Fruit fly (Drosophila melanogaster) whole organism, pupa: ENCODE measurements around the gene swa.
A peak's percentile ranks its signal among the peaks of the same experiment; 100 is the strongest.

Experiments
- CG10348 ChIP-seq: fragments of 200-800 bp; sonication (Bioruptor generic); IDR thresholded peaks from 2 replicates; pipeline ENCODE4 v1.3.6; 2022; ENCODE audit warnings: missing biosample characterization, missing genetic modification characterization
- CG12605 ChIP-seq: fragments of 200-800 bp; sonication (Bioruptor generic); IDR thresholded peaks from 2 replicates; pipeline ENCODE4 v1.3.6; 2022; ENCODE audit warnings: missing biosample characterization, missing genetic modification characterization
- CG13204 ChIP-seq: fragments of 200-800 bp; sonication (Bioruptor generic); optimal IDR thresholded peaks from 2 replicates; lab custom pipeline; 2018; ENCODE audit warnings: missing biosample characterization, mild to moderate bottlenecking, missing genetic modification characterization, moderate library complexity
- CG14655 ChIP-seq: fragments of 200-800 bp; sonication (Bioruptor generic); optimal IDR thresholded peaks from 3 replicates; lab custom pipeline; 2017; ENCODE audit warnings: mild to moderate bottlenecking, missing biosample characterization, missing genetic modification reagents, missing genetic modification characterization
- CG15710 ChIP-seq: fragments of 200-800 bp; sonication (Bioruptor generic); optimal IDR thresholded peaks from 2 replicates; lab custom pipeline; 2018; ENCODE audit warnings: missing biosample characterization, mild to moderate bottlenecking, missing genetic modification characterization, moderate library complexity
- CG17806 ChIP-seq: fragments of 200-800 bp; sonication (Bioruptor generic); optimal IDR thresholded peaks from 2 replicates; lab custom pipeline; 2018; ENCODE audit warnings: missing biosample characterization, mild to moderate bottlenecking, missing genetic modification characterization, moderate library complexity
- CG32121 ChIP-seq: fragments of 200-800 bp; sonication (Bioruptor generic); IDR thresholded peaks from 2 replicates; pipeline ENCODE4 v1.3.6; 2022; ENCODE audit warnings: missing biosample characterization, missing genetic modification characterization
- CG34367 ChIP-seq: fragments of 200-800 bp; sonication (Bioruptor generic); optimal IDR thresholded peaks from 2 replicates; lab custom pipeline; 2018; ENCODE audit warnings: missing biosample characterization, mild to moderate bottlenecking, missing genetic modification characterization
- CG4496 ChIP-seq: fragments of 200-800 bp; sonication (Bioruptor generic); IDR thresholded peaks from 3 replicates; pipeline ENCODE4 v1.3.6; 2022; ENCODE audit warnings: missing biosample characterization, missing genetic modification characterization
- CG8159 ChIP-seq: fragments of 200-800 bp; sonication (Bioruptor generic); optimal IDR thresholded peaks from 3 replicates; lab custom pipeline; 2018; ENCODE audit warnings: missing biosample characterization, mild to moderate bottlenecking, missing genetic modification characterization, moderate library complexity
- CG8301 ChIP-seq: fragments of 200-800 bp; sonication (Bioruptor generic); optimal IDR thresholded peaks from 2 replicates; lab custom pipeline; 2018; ENCODE audit warnings: missing biosample characterization, mild to moderate bottlenecking, missing genetic modification characterization
- CG9948 ChIP-seq: fragments of 200-800 bp; sonication (Bioruptor generic); optimal IDR thresholded peaks from 2 replicates; lab custom pipeline; 2018; ENCODE audit warnings: missing biosample characterization, mild to moderate bottlenecking, missing genetic modification characterization, moderate library complexity
- D1 ChIP-seq: fragments of 200-800 bp; sonication (Bioruptor generic); optimal IDR thresholded peaks from 2 replicates; lab custom pipeline; 2018; ENCODE audit warnings: missing biosample characterization, mild to moderate bottlenecking, missing genetic modification characterization, moderate library complexity
- EcR ChIP-seq: fragments of 200-800 bp; sonication (Bioruptor generic); optimal IDR thresholded peaks from 3 replicates; lab custom pipeline; 2019; ENCODE audit warnings: missing biosample characterization, missing genetic modification characterization, mild to moderate bottlenecking, moderate library complexity, missing genetic modification reagents
- Ets98B ChIP-seq: fragments of 200-800 bp; sonication (Bioruptor generic); IDR thresholded peaks from 2 replicates; pipeline ENCODE4 v1.3.6; 2022; ENCODE audit warnings: missing biosample characterization, missing genetic modification characterization
- Pif1A ChIP-seq: fragments of 200-800 bp; sonication (Bioruptor generic); optimal IDR thresholded peaks from 3 replicates; lab custom pipeline; 2016; ENCODE audit warnings: missing biosample characterization, missing genetic modification characterization
- Pif1B ChIP-seq: fragments of 200-800 bp; sonication (Bioruptor generic); optimal IDR thresholded peaks from 3 replicates; lab custom pipeline; 2016; ENCODE audit warnings: missing biosample characterization, missing genetic modification characterization
- Snoo ChIP-seq: fragments of 200-800 bp; sonication (Bioruptor generic); optimal IDR thresholded peaks from 3 replicates; lab custom pipeline; 2017; ENCODE audit warnings: missing biosample characterization, mild to moderate bottlenecking, missing genetic modification characterization, inconsistent platforms
- fd96Ca ChIP-seq: fragments of 200-800 bp; sonication (Bioruptor generic); IDR thresholded peaks from 3 replicates; pipeline ENCODE4 v1.3.6; 2022; ENCODE audit warnings: missing biosample characterization, missing genetic modification characterization
- gl ChIP-seq: fragments of 200-800 bp; sonication (Bioruptor generic); optimal IDR thresholded peaks from 2 replicates; lab custom pipeline; 2018; ENCODE audit warnings: missing biosample characterization, mild to moderate bottlenecking, missing genetic modification characterization
- rn ChIP-seq: fragments of 200-800 bp; sonication (Bioruptor generic); IDR thresholded peaks from 2 replicates; pipeline ENCODE4 v1.3.6; 2022; ENCODE audit warnings: missing biosample characterization, missing genetic modification characterization

Gene swa

DNA sequence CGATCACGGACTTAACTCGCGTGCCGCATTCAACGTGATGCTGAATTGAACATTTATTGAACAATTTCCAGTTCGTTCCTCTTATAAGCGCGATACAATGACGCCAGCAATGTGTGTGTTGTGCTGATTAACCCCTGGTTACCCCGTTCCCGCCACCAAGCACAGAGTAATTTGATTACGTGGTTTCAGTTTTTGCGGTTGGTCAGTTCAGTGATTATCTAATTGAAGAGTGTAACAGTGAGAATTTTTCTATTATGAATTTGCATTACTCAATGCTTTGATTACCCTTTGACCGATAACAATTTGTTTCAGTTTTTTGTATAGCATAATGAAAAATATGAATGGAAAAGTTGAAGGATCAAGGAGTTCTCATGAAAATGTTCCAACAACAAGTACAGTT, 27.8 kb downstream of the swa start, which contains the start of gene CG3842:
TSS of gene CG3842 (plus strand) at position 61 of the 400 bp plus-strand sequence.
- TF ChIP-seq gl (no peak), CG12605 (GFP tag; lab: Robert Waterston, UW) (no peak), CG8301 (no peak), rn (GFP tag; lab: Robert Waterston, UW) (no peak), fd96Ca (no peak), D1 (tag; lab: Kevin White, UChicago) (no peak), Snoo (tag; lab: Kevin White, UChicago) (no peak), Ets98B (GFP tag; lab: Robert Waterston, UW) (no peak), Pif1A (GFP tag; lab: Kevin White, UChicago) (no peak), CG13204 (GFP tag; lab: Kevin White, UChicago) (no peak), CG10348 (no peak), CG9948 (tag; lab: Kevin White, UChicago) (no peak)

dm6 chrX:6334945-6335344, 30.6 kb downstream of the swa start:
- TF ChIP-seq Pif1A (GFP tag; lab: Kevin White, UChicago): no peak
- TF ChIP-seq CG4496 (GFP tag; lab: Robert Waterston, UW): 0 out of 3 replicates have a peak, but pooled peaks have one; percentile 8
- no peak for TF ChIP-seq CG34367 (tag; lab: Kevin White, UChicago)
- TF ChIP-seq CG15710: no peak
- no peak for TF ChIP-seq Ets98B (GFP tag; lab: Robert Waterston, UW)
- no peak for TF ChIP-seq Pif1B

- peak; percentile 52 for TF ChIP-seq CG8301
- no peak for TF ChIP-seq CG10348
- TF ChIP-seq CG32121: peak; percentile 21; the same call in 1 of the 2 replicates
- TF ChIP-seq CG9948 (tag; lab: Kevin White, UChicago): peak; percentile 23
- TF ChIP-seq CG13204 (GFP tag; lab: Kevin White, UChicago): peak; percentile 47
- peak; percentile 52; the same call in 2 of the 3 replicates for TF ChIP-seq CG4496 (GFP tag; lab: Robert Waterston, UW)
- peak; percentile 23 for TF ChIP-seq CG8159 (tag; lab: Kevin White, UChicago)
- peak; percentile 68 for TF ChIP-seq CG14655
- TF ChIP-seq fd96Ca: peak; percentile 58; the same call in 2 of the 3 replicates
- no peak for TF ChIP-seq EcR (GFP tag; lab: Kevin White, UChicago)
- peak; percentile 24 for TF ChIP-seq CG15710
- TF ChIP-seq, all 21 proteins: peak for 9
Measured at dm6 chrX:6332988-6333719, 32.4 kb downstream of the swa start.

DNA sequence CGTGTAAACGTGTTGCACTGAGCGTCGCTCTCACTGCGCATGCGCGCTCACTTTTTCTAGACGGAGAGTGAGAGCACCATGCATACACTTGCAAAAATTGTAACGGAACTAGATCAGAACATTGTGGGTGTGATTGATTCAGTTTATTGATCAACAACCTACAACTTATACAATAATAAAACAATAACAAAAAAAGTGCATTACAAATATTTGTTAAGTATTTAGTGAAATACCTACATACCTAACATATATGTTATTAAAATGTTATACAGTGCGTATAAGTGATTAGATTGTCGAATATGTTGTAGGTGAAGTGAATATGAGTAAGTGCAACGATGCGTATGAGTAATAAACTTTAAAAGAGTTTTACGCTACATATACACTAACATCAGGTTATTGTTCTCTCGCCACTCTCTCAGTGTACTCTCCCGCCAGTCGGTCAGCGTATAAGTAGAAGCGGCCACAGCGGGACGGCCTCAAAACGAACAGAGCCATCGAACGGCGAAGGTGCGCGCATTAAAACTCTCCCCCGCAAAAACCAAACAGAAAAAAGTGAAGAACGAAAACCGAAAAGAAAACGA, 35.0 kb downstream of the swa start, which contains the start of gene CG42240:
TSS of gene CG42240 (plus strand) at position 474 of the 581 bp plus-strand sequence.
- TF ChIP-seq Pif1B: peak; percentile 92
- TF ChIP-seq Ets98B (GFP tag; lab: Robert Waterston, UW): peak; percentile 74
- TF ChIP-seq CG9948 (tag; lab: Kevin White, UChicago): peak; percentile 93
- peak; percentile 92 for TF ChIP-seq Pif1A (GFP tag; lab: Kevin White, UChicago)
- peak; percentile 83 for TF ChIP-seq EcR (GFP tag; lab: Kevin White, UChicago)
- TF ChIP-seq rn (GFP tag; lab: Robert Waterston, UW): 0 out of 2 replicates have a peak, but pooled peaks have one; percentile 28
- peak; percentile 89 for TF ChIP-seq CG34367 (tag; lab: Kevin White, UChicago)
- TF ChIP-seq CG15710: peak; percentile 93
- TF ChIP-seq CG14655: peak; percentile 98
- peak; percentile 47; the same call in 1 of the 2 replicates for TF ChIP-seq CG10348
- peak; percentile 80 for TF ChIP-seq CG12605 (GFP tag; lab: Robert Waterston, UW)
- peak; percentile 89 for TF ChIP-seq CG32121
- TF ChIP-seq CG8159 (tag; lab: Kevin White, UChicago): peak; percentile 95
- peak; percentile 91 for TF ChIP-seq D1 (tag; lab: Kevin White, UChicago)
- TF ChIP-seq gl: peak; percentile 77
- TF ChIP-seq CG8301: peak; percentile 95
- TF ChIP-seq CG13204 (GFP tag; lab: Kevin White, UChicago): peak; percentile 80
- peak; percentile 77 for TF ChIP-seq CG4496 (GFP tag; lab: Robert Waterston, UW)
- peak; percentile 92 for TF ChIP-seq Snoo (tag; lab: Kevin White, UChicago)
- peak; percentile 88 for TF ChIP-seq CG17806 (tag; lab: Kevin White, UChicago)
- peak; percentile 58 for TF ChIP-seq fd96Ca

DNA sequence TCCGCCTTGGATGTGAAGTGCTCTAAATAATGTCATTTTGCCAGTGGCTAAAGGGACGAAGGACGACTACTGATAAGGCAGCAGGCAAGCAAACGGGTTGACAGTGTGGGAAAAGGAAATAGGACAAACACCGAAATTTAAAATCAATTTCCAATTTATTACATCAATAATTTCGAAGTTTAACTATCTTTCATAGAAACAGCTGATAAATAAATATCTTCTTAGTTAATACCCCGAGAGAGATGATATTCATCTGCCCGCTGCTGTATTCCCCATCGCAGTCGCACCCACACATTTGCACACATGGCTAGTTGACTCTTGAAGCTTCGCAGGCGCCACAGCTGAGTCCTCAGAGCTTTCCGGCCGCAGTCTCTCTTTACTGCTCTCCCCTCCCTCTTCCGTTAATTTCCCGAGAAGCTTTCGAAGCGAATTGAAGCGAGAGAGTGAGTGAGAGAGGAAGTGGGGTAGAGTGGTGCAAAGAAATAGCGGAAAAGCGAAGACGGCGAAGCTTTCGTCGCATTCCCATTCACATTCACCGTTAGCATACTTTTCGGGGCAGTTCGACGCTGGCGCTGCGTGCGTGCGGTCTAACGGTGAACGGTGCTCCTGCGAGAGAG, 48.5 kb downstream of the swa start:
- TF ChIP-seq CG8301 (peak; percentile 35), CG34367 (tag; lab: Kevin White, UChicago) (peak; percentile 41), CG13204 (GFP tag; lab: Kevin White, UChicago) (no peak), CG4496 (GFP tag; lab: Robert Waterston, UW) (peak; percentile 66), CG9948 (tag; lab: Kevin White, UChicago) (peak; percentile 36), CG8159 (tag; lab: Kevin White, UChicago) (peak; percentile 62), Pif1B (peak; percentile 9), CG32121 (peak; percentile 35; the same call in 1 of the 2 replicates), Snoo (tag; lab: Kevin White, UChicago) (no peak), Ets98B (GFP tag; lab: Robert Waterston, UW) (peak; percentile 62), gl (peak; percentile 9), CG12605 (GFP tag; lab: Robert Waterston, UW) (peak; percentile 57), fd96Ca (peak; percentile 56; the same call in 1 of the 3 replicates), EcR (GFP tag; lab: Kevin White, UChicago) (no peak), rn (GFP tag; lab: Robert Waterston, UW) (no peak), CG10348 (no peak), CG15710 (peak; percentile 57), CG17806 (tag; lab: Kevin White, UChicago) (no peak), D1 (tag; lab: Kevin White, UChicago) (no peak), CG14655 (peak; percentile 37), Pif1A (GFP tag; lab: Kevin White, UChicago) (peak; percentile 12)
